Worm (Caenorhabditis elegans): ENCODE results near the gene adr-2.

The adr-2 gene

ce11 chrIII:7232782-7233181, at the start of gene adr-2:
TSS of gene adr-2 (minus strand) at chrIII:7232882.
- TF ChIP-seq nhr-12 (tag; optimal IDR thresholded peaks at IDR 0.05) (no peak), snpc-4 (tag; optimal IDR thresholded peaks at IDR 0.05) (no peak), lsy-2 (tag; optimal IDR thresholded peaks at IDR 0.05) (no peak), blmp-1 (tag; optimal IDR thresholded peaks at IDR 0.05) (no peak), drap-1 (GFP tag; optimal IDR thresholded peaks at IDR 0.05) (no peak), zip-8 (tag; optimal IDR thresholded peaks at IDR 0.05) (no peak), unc-62 (GFP tag; optimal IDR thresholded peaks at IDR 0.05) (no peak), tbx-8 (GFP tag; optimal IDR thresholded peaks at IDR 0.05) (no peak), ceh-39 (tag; optimal IDR thresholded peaks at IDR 0.05) (no peak), ceh-43 (GFP tag; optimal IDR thresholded peaks at IDR 0.05) (no peak), unc-39 (tag; optimal IDR thresholded peaks at IDR 0.05) (no peak), ztf-11 (tag; optimal IDR thresholded peaks at IDR 0.05) (no peak), mls-2 (tag; optimal IDR thresholded peaks at IDR 0.05) (no peak), mep-1 (tag; optimal IDR thresholded peaks at IDR 0.05) (no peak), lin-32 (GFP tag; optimal IDR thresholded peaks at IDR 0.05) (no peak), unc-120 (tag; optimal IDR thresholded peaks at IDR 0.05; ENCODE audit: poor library complexity, severe bottlenecking) (no peak), sptf-1 (tag; optimal IDR thresholded peaks at IDR 0.05) (no peak), sem-2 (GFP tag; optimal IDR thresholded peaks at IDR 0.05) (no peak), nhr-76 (tag; optimal IDR thresholded peaks at IDR 0.05) (no peak), pha-4 (tag; optimal IDR thresholded peaks at IDR 0.05) (no peak)

DNA sequence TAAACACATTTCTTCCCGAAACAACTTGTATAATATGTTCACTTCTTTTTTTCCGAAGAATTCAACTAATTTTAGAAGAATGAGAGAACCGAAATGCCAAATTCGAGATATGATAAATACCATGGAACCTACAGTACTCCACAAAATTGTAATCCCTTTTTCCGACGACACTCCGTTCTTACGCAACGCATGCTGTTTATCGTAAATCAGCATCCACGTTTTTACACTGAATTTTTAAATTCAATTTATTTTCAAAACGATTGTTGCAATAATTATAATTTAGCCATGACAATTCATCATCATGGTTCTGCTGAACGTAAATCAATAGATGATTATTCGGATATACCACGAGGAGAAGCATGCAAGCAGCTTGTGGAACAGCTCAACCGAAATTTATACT, 48.5 kb upstream of the adr-2 start, which contains the start of gene B0361.3:
Gene B0361.3 (plus strand): TSS at position 284 of the 400 bp plus-strand sequence.
- TF ChIP-seq lsy-2 (tag; optimal IDR thresholded peaks at IDR 0.05) (peak; percentile 45), hlh-1 (tag; optimal IDR thresholded peaks at IDR 0.05) (no peak), tbx-8 (GFP tag; optimal IDR thresholded peaks at IDR 0.05) (no peak), mab-5 (tag; optimal IDR thresholded peaks at IDR 0.05) (no peak), ztf-11 (tag; optimal IDR thresholded peaks at IDR 0.05) (no peak), zip-8 (tag; optimal IDR thresholded peaks at IDR 0.05) (no peak), ces-1 (GFP tag; optimal IDR thresholded peaks at IDR 0.05) (peak; percentile 50), ceh-39 (tag; optimal IDR thresholded peaks at IDR 0.05) (no peak), ceh-43 (GFP tag; optimal IDR thresholded peaks at IDR 0.05) (no peak), flh-1 (GFP tag; optimal IDR thresholded peaks at IDR 0.05) (no peak), cnd-1 (tag; optimal IDR thresholded peaks at IDR 0.05) (no peak)

DNA sequence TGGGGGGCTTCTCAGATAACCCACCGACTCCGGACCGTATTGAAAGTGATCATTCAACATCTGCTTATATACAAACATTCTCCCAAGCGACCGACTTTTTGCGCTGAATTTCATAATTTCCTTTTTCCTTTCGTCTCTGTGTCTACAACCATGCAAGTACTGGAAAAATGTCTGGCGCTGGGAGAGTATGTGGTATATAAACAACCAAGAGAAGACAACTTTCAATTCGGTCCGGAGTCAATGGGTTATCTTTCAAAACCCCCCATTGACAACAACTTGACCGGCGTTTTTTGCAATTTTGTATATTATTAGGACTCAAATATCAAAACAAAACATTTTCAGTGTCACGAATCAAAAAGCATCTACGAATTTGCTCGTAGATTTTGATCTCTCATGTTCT, 45.8 kb upstream of the adr-2 start:
- TF ChIP-seq elt-1 (tag; optimal IDR thresholded peaks at IDR 0.05; ENCODE audit: borderline replicate concordance, insufficient read depth), result no peak
- TF ChIP-seq ceh-83 (GFP tag; optimal IDR thresholded peaks at IDR 0.05), result no peak
- TF ChIP-seq ztf-11 (tag; optimal IDR thresholded peaks at IDR 0.05), result no peak
- TF ChIP-seq ham-2 (GFP tag; optimal IDR thresholded peaks at IDR 0.05), result no peak
- TF ChIP-seq nhr-76 (tag; optimal IDR thresholded peaks at IDR 0.05), result no peak
- no peak for TF ChIP-seq mls-2 (tag; optimal IDR thresholded peaks at IDR 0.05)
- no peak for TF ChIP-seq drap-1 (GFP tag; optimal IDR thresholded peaks at IDR 0.05)
- no peak for TF ChIP-seq nhr-237 (tag; optimal IDR thresholded peaks at IDR 0.05)
- no peak for TF ChIP-seq flh-1 (GFP tag; optimal IDR thresholded peaks at IDR 0.05)
- no peak for TF ChIP-seq mep-1 (tag; optimal IDR thresholded peaks at IDR 0.05)
- TF ChIP-seq blmp-1 (tag; optimal IDR thresholded peaks at IDR 0.05), result no peak
- TF ChIP-seq mab-5 (tag; optimal IDR thresholded peaks at IDR 0.05), result no peak
- no peak for TF ChIP-seq lin-32 (GFP tag; optimal IDR thresholded peaks at IDR 0.05)
- no peak for TF ChIP-seq lin-13 (tag; optimal IDR thresholded peaks at IDR 0.05)
- TF ChIP-seq snpc-4 (tag; optimal IDR thresholded peaks at IDR 0.05), result no peak
- TF ChIP-seq bed-3 (GFP tag; optimal IDR thresholded peaks at IDR 0.05), result no peak
- no peak for TF ChIP-seq nhr-12 (tag; optimal IDR thresholded peaks at IDR 0.05)

DNA sequence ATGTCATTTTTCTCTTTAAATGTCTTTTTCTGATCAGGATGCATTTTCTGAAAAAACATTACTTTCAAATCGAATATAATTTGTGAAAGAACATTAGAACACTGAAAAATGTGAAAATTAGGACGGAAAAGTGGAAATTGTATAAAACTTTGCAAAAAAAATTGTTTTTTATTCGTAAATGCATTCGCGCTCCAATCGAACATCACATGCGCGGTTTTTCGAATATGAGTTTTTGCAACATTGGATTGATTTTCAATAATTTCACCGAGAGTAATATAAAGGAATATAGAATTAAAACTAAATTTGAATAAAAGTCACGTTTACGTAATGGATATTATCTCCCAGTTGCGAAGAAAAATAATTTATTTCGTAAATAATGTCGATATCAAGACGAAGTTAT, 44.5 kb upstream of the adr-2 start, which contains the start of the genes spot-1 and B0361.11:
Gene spot-1 (minus strand): TSS at position 47 of the 400 bp plus-strand sequence.
Gene B0361.11 (plus strand): TSS at position 372 of the 400 bp plus-strand sequence.
- no peak for TF ChIP-seq zip-8 (tag; optimal IDR thresholded peaks at IDR 0.05)
- TF ChIP-seq sem-2 (GFP tag; optimal IDR thresholded peaks at IDR 0.05), result no peak
- TF ChIP-seq ces-1 (GFP tag; optimal IDR thresholded peaks at IDR 0.05), result peak; percentile 38
- peak; percentile 59 for TF ChIP-seq nhr-237 (tag; optimal IDR thresholded peaks at IDR 0.05)
- TF ChIP-seq bed-3 (GFP tag; optimal IDR thresholded peaks at IDR 0.05), result no peak
- TF ChIP-seq lsy-2 (tag; optimal IDR thresholded peaks at IDR 0.05), result peak; percentile 75
- TF ChIP-seq nhr-76 (tag; optimal IDR thresholded peaks at IDR 0.05), result no peak
- no peak for TF ChIP-seq M03D4.4 (tag; optimal IDR thresholded peaks at IDR 0.05)
- TF ChIP-seq sptf-1 (tag; optimal IDR thresholded peaks at IDR 0.05), result peak; percentile 10
- no peak for TF ChIP-seq nhr-12 (tag; optimal IDR thresholded peaks at IDR 0.05)
- peak; percentile 78 for TF ChIP-seq mep-1 (tag; optimal IDR thresholded peaks at IDR 0.05)
- no peak for TF ChIP-seq lin-32 (GFP tag; optimal IDR thresholded peaks at IDR 0.05)
- TF ChIP-seq ceh-39 (tag; optimal IDR thresholded peaks at IDR 0.05), result peak; percentile 45
- no peak for TF ChIP-seq unc-120 (tag; optimal IDR thresholded peaks at IDR 0.05; ENCODE audit: poor library complexity, severe bottlenecking)

All from whole organism, mixed stage, embryonic.